Worm (Caenorhabditis elegans): Measurements from ENCODE around the gene txt-5.

txt-5 gene

ce11 chrV:7822655-7823054 lies 14.3 kb downstream of the txt-5 start:
- TF ChIP-seq pag-3 (tag; optimal IDR thresholded peaks at IDR 0.05; ENCODE audit: borderline replicate concordance) (no peak), ttx-3 (tag; optimal IDR thresholded peaks at IDR 0.05) (no peak), rnt-1 (tag; optimal IDR thresholded peaks at IDR 0.05) (peak; percentile 95), unc-55 (GFP tag; optimal IDR thresholded peaks at IDR 0.05) (peak; percentile 98), sox-2 (GFP tag; IDR thresholded peaks at IDR 0.05) (no peak), che-1 (tag; optimal IDR thresholded peaks at IDR 0.05) (no peak), tbx-2 (tag; optimal IDR thresholded peaks at IDR 0.05) (peak; percentile 23), ets-4 (tag; optimal IDR thresholded peaks at IDR 0.05) (no peak), unc-3 (GFP tag; conservative IDR thresholded peaks at IDR 0.05) (no peak), unc-3 (tag; optimal IDR thresholded peaks at IDR 0.05) (no peak), ceh-24 (tag; optimal IDR thresholded peaks at IDR 0.05) (no peak), ceh-45 (GFP tag; IDR thresholded peaks at IDR 0.05) (no peak), C08G9.2 (tag; optimal IDR thresholded peaks at IDR 0.05) (no peak), ceh-18 (tag; optimal IDR thresholded peaks at IDR 0.05) (peak; percentile 77), pros-1 (tag; optimal IDR thresholded peaks at IDR 0.05) (no peak), fax-1 (tag; optimal IDR thresholded peaks at IDR 0.05) (no peak), sdc-2 (tag; optimal IDR thresholded peaks at IDR 0.05) (no peak), nfya-1 (tag; optimal IDR thresholded peaks at IDR 0.05) (peak; percentile 16), ref-2 (tag; optimal IDR thresholded peaks at IDR 0.05) (no peak), hlh-6 (tag; optimal IDR thresholded peaks at IDR 0.05) (peak; percentile 40)

- TF ChIP-seq nhr-11 (tag; optimal IDR thresholded peaks at IDR 0.05) (no peak), ref-2 (tag; optimal IDR thresholded peaks at IDR 0.05) (no peak), T23F11.4 (GFP tag; optimal IDR thresholded peaks at IDR 0.05) (no peak), ceh-14 (tag; optimal IDR thresholded peaks at IDR 0.05) (peak; percentile 62), elt-2 (tag; optimal IDR thresholded peaks at IDR 0.05) (peak; percentile 22), tbx-2 (tag; optimal IDR thresholded peaks at IDR 0.05) (peak; percentile 79), C08G9.2 (tag; optimal IDR thresholded peaks at IDR 0.05) (peak; percentile 57), ceh-18 (tag; optimal IDR thresholded peaks at IDR 0.05) (no peak), gmeb-2 (tag; optimal IDR thresholded peaks at IDR 0.05) (no peak), unc-3 (GFP tag; conservative IDR thresholded peaks at IDR 0.05) (no peak), unc-3 (tag; optimal IDR thresholded peaks at IDR 0.05) (no peak), ets-4 (tag; optimal IDR thresholded peaks at IDR 0.05) (peak; percentile 14), lim-6 (tag; optimal IDR thresholded peaks at IDR 0.05) (peak; percentile 23), pros-1 (tag; optimal IDR thresholded peaks at IDR 0.05) (no peak), zip-5 (tag; optimal IDR thresholded peaks at IDR 0.05) (peak; percentile 2), ceh-2 (tag; optimal IDR thresholded peaks at IDR 0.05) (peak; percentile 24), pha-2 (tag; optimal IDR thresholded peaks at IDR 0.05) (no peak), che-1 (tag; optimal IDR thresholded peaks at IDR 0.05) (no peak), ceh-34 (tag; optimal IDR thresholded peaks at IDR 0.05) (no peak), fax-1 (tag; optimal IDR thresholded peaks at IDR 0.05) (no peak), C38D4.7 (GFP tag; optimal IDR thresholded peaks at IDR 0.05) (no peak), ceh-31 (tag; optimal IDR thresholded peaks at IDR 0.05) (peak; percentile 92), syd-9 (tag; optimal IDR thresholded peaks at IDR 0.05) (no peak), unc-42 (tag; optimal IDR thresholded peaks at IDR 0.05) (peak; percentile 50), sox-2 (GFP tag; IDR thresholded peaks at IDR 0.05) (no peak), ceh-6 (GFP tag; optimal IDR thresholded peaks at IDR 0.05) (no peak)
These were observed 16.7 kb downstream of the txt-5 start, which contains the start of gene lbp-4 for ce11 chrV:7820270-7820669. lbp-4 (plus strand) TSS chrV:7820578.

- TF ChIP-seq unc-42 (tag; optimal IDR thresholded peaks at IDR 0.05) (peak; percentile 74), ceh-48 (tag; optimal IDR thresholded peaks at IDR 0.05) (no peak), odd-2 (tag; optimal IDR thresholded peaks at IDR 0.05) (no peak), C38D4.7 (GFP tag; optimal IDR thresholded peaks at IDR 0.05) (no peak), mec-3 (tag; optimal IDR thresholded peaks at IDR 0.05; ENCODE audit: borderline replicate concordance) (no peak), C08G9.2 (tag; optimal IDR thresholded peaks at IDR 0.05) (no peak)
These were observed 17.3 kb downstream of the txt-5 start for ce11 chrV:7819585-7819984.
